Fruit fly (Drosophila melanogaster) S2 (cell line): ENCODE data around the gene Nup107.

ENCODE experiments used
- CG8478 ChIP-seq: fragments of >200 bp; optimal IDR thresholded peaks from 2 replicates; lab custom pipeline; 2018
- CTCF ChIP-seq, 2 experiments: fragments of >200 bp; optimal IDR thresholded peaks; 2 replicates each; lab custom pipeline; 2018

DNA sequence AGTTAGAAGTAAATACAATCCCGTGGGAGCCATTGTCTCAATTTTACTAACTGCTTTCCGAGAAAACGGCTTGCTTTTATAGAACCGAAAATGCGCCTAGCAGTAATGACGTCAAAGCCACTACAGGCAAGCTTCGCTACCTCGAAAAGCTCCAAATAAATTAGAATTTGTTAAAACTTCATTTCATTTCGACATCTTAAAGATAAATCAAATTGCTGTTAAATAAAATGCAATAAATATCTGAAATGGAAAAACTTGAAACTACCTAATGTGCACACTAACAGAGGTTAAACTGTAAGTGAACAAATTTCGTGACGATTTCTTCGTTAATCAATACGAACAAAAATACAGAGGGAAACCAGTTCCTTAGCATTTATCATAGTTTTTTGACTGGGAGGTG lies 37.9 kb downstream of the Nup107 start, which contains the start of gene CG7300:
- no peak for TF ChIP-seq CTCF (optimal IDR thresholded peaks at IDR 0.05; lab: Kevin White, UChicago)
- TF ChIP-seq CG8478 (lab: Kevin White, UChicago), result no peak
